Fruit fly (Drosophila melanogaster) whole organism, pupa: ENCODE data around the gene p130CAS.

Experiments used
- CG12605 ChIP-seq: fragments of 200-800 bp; sonication (Bioruptor generic); IDR thresholded peaks from 2 replicates; pipeline ENCODE4 v1.3.6; 2022; ENCODE audit warnings: missing biosample characterization, missing genetic modification characterization
- CG13204 ChIP-seq: fragments of 200-800 bp; sonication (Bioruptor generic); optimal IDR thresholded peaks from 2 replicates; lab custom pipeline; 2018; ENCODE audit warnings: missing biosample characterization, mild to moderate bottlenecking, missing genetic modification characterization, moderate library complexity
- CG15710 ChIP-seq: fragments of 200-800 bp; sonication (Bioruptor generic); optimal IDR thresholded peaks from 2 replicates; lab custom pipeline; 2018; ENCODE audit warnings: missing biosample characterization, mild to moderate bottlenecking, missing genetic modification characterization, moderate library complexity
- CG17806 ChIP-seq: fragments of 200-800 bp; sonication (Bioruptor generic); optimal IDR thresholded peaks from 2 replicates; lab custom pipeline; 2018; ENCODE audit warnings: missing biosample characterization, mild to moderate bottlenecking, missing genetic modification characterization, moderate library complexity
- CG34367 ChIP-seq: fragments of 200-800 bp; sonication (Bioruptor generic); optimal IDR thresholded peaks from 2 replicates; lab custom pipeline; 2018; ENCODE audit warnings: missing biosample characterization, mild to moderate bottlenecking, missing genetic modification characterization
- CG4496 ChIP-seq: fragments of 200-800 bp; sonication (Bioruptor generic); IDR thresholded peaks from 3 replicates; pipeline ENCODE4 v1.3.6; 2022; ENCODE audit warnings: missing biosample characterization, missing genetic modification characterization
- CG8159 ChIP-seq: fragments of 200-800 bp; sonication (Bioruptor generic); optimal IDR thresholded peaks from 3 replicates; lab custom pipeline; 2018; ENCODE audit warnings: missing biosample characterization, mild to moderate bottlenecking, missing genetic modification characterization, moderate library complexity
- EcR ChIP-seq: fragments of 200-800 bp; sonication (Bioruptor generic); optimal IDR thresholded peaks from 3 replicates; lab custom pipeline; 2019; ENCODE audit warnings: missing biosample characterization, missing genetic modification characterization, mild to moderate bottlenecking, moderate library complexity, missing genetic modification reagents
- Ets98B ChIP-seq: fragments of 200-800 bp; sonication (Bioruptor generic); IDR thresholded peaks from 2 replicates; pipeline ENCODE4 v1.3.6; 2022; ENCODE audit warnings: missing biosample characterization, missing genetic modification characterization
- Pif1A ChIP-seq: fragments of 200-800 bp; sonication (Bioruptor generic); optimal IDR thresholded peaks from 3 replicates; lab custom pipeline; 2016; ENCODE audit warnings: missing biosample characterization, missing genetic modification characterization
- Snoo ChIP-seq: fragments of 200-800 bp; sonication (Bioruptor generic); optimal IDR thresholded peaks from 3 replicates; lab custom pipeline; 2017; ENCODE audit warnings: missing biosample characterization, mild to moderate bottlenecking, missing genetic modification characterization, inconsistent platforms
- fd96Ca ChIP-seq: fragments of 200-800 bp; sonication (Bioruptor generic); IDR thresholded peaks from 3 replicates; pipeline ENCODE4 v1.3.6; 2022; ENCODE audit warnings: missing biosample characterization, missing genetic modification characterization
- gl ChIP-seq: fragments of 200-800 bp; sonication (Bioruptor generic); optimal IDR thresholded peaks from 2 replicates; lab custom pipeline; 2018; ENCODE audit warnings: missing biosample characterization, mild to moderate bottlenecking, missing genetic modification characterization

dm6 chr3L:140838-141559, 11.7 kb upstream of the p130CAS start:
- no peak for TF ChIP-seq CG15710 (tag; lab: Kevin White, UChicago)
- TF ChIP-seq EcR (GFP tag; lab: Kevin White, UChicago), result peak; percentile 95
- no peak for TF ChIP-seq CG34367 (tag; lab: Kevin White, UChicago)
- 0 out of 3 replicates have a peak, but pooled peaks have one; percentile 34 for TF ChIP-seq CG4496 (GFP tag; lab: Robert Waterston, UW)
- TF ChIP-seq fd96Ca (GFP tag; lab: Robert Waterston, UW), result no peak
- TF ChIP-seq Ets98B (GFP tag; lab: Robert Waterston, UW), result peak; percentile 21; the same call in 1 of the 2 replicates
- no peak for TF ChIP-seq gl (tag; lab: Kevin White, UChicago)
- no peak for TF ChIP-seq CG13204 (GFP tag; lab: Kevin White, UChicago)
- TF ChIP-seq Pif1A (GFP tag; lab: Kevin White, UChicago), result no peak
- peak; percentile 15; the same call in 1 of the 2 replicates for TF ChIP-seq CG12605 (GFP tag; lab: Robert Waterston, UW)
- no peak for TF ChIP-seq CG8159 (tag; lab: Kevin White, UChicago)
- TF ChIP-seq CG17806 (tag; lab: Kevin White, UChicago), result no peak
- TF ChIP-seq Snoo (tag; lab: Kevin White, UChicago), result no peak
